Worm (Caenorhabditis elegans) whole organism, mixed stage, embryonic: ENCODE data around the gene B0432.11.

ENCODE experiments used
- M03D4.4 ChIP-seq: sonication (generic microtip); optimal IDR thresholded peaks from 2 replicates; lab custom pipeline; 2017; ENCODE audit warnings: mild to moderate bottlenecking, missing genetic modification characterization, missing compliant biosample characterization
- bed-3 ChIP-seq: fragments of 200-800 bp; sonication (Bioruptor generic); optimal IDR thresholded peaks from 3 replicates; lab custom pipeline; 2018; ENCODE audit warnings: mild to moderate bottlenecking, missing genetic modification characterization, moderate library complexity, missing compliant biosample characterization
- blmp-1 ChIP-seq: fragments of 150-350 bp; optimal IDR thresholded peaks from 2 replicates; lab custom pipeline; 2014; ENCODE audit warnings: missing biosample characterization, missing genetic modification characterization
- ceh-39 ChIP-seq: fragments of 150-350 bp; optimal IDR thresholded peaks from 2 replicates; lab custom pipeline; 2014; ENCODE audit warnings: missing biosample characterization, missing genetic modification characterization
- ceh-43 ChIP-seq: fragments of 200-800 bp; sonication (Bioruptor generic); optimal IDR thresholded peaks from 2 replicates; lab custom pipeline; 2018; ENCODE audit warnings: mild to moderate bottlenecking, missing genetic modification characterization, moderate library complexity, missing compliant biosample characterization
- ceh-83 ChIP-seq: fragments of 200-800 bp; sonication (Bioruptor generic); optimal IDR thresholded peaks from 2 replicates; lab custom pipeline; 2018; ENCODE audit warnings: mild to moderate bottlenecking, missing genetic modification characterization, missing compliant biosample characterization
- ces-1 ChIP-seq: fragments of 150-350 bp; optimal IDR thresholded peaks from 2 replicates; lab custom pipeline; 2014; ENCODE audit warnings: missing biosample characterization, missing genetic modification reagents, missing genetic modification characterization
- cnd-1 ChIP-seq: fragments of 200-800 bp; sonication (Bioruptor generic); optimal IDR thresholded peaks from 2 replicates; lab custom pipeline; 2018; ENCODE audit warnings: mild to moderate bottlenecking, missing genetic modification characterization, missing compliant biosample characterization
- elt-3 ChIP-seq: fragments of 150-350 bp; optimal IDR thresholded peaks from 2 replicates; lab custom pipeline; 2014; ENCODE audit warnings: missing biosample characterization, missing genetic modification characterization
- flh-1 ChIP-seq: fragments of 200-800 bp; sonication (Bioruptor generic); optimal IDR thresholded peaks from 2 replicates; lab custom pipeline; 2018; ENCODE audit warnings: mild to moderate bottlenecking, missing genetic modification characterization, moderate library complexity, missing compliant biosample characterization
- ham-2 ChIP-seq: fragments of 200-800 bp; sonication (Bioruptor generic); optimal IDR thresholded peaks from 2 replicates; lab custom pipeline; 2018; ENCODE audit warnings: mild to moderate bottlenecking, missing genetic modification characterization, missing compliant biosample characterization
- hlh-1 ChIP-seq: fragments of 150-350 bp; optimal IDR thresholded peaks from 2 replicates; lab custom pipeline; 2014; ENCODE audit warnings: missing biosample characterization, missing genetic modification reagents, missing genetic modification characterization
- lin-13 ChIP-seq: fragments of 150-350 bp; optimal IDR thresholded peaks from 2 replicates; lab custom pipeline; 2014; ENCODE audit warnings: missing biosample characterization, missing genetic modification characterization
- lin-32 ChIP-seq: fragments of 200-800 bp; sonication (Bioruptor generic); optimal IDR thresholded peaks from 2 replicates; lab custom pipeline; 2018; ENCODE audit warnings: mild to moderate bottlenecking, missing genetic modification characterization, missing compliant biosample characterization
- lsy-2 ChIP-seq: fragments of 150-350 bp; optimal IDR thresholded peaks from 2 replicates; lab custom pipeline; 2014; ENCODE audit warnings: missing biosample characterization, missing genetic modification characterization
- mab-5 ChIP-seq: fragments of 150-350 bp; optimal IDR thresholded peaks from 2 replicates; lab custom pipeline; 2014; ENCODE audit warnings: missing biosample characterization, missing genetic modification characterization
- mep-1 ChIP-seq: fragments of 150-350 bp; optimal IDR thresholded peaks from 2 replicates; lab custom pipeline; 2017; ENCODE audit warnings: missing biosample characterization, missing genetic modification reagents, missing genetic modification characterization, inconsistent platforms
- mls-2 ChIP-seq: sonication (generic microtip); optimal IDR thresholded peaks from 2 replicates; lab custom pipeline; 2016; ENCODE audit warnings: mild to moderate bottlenecking, missing genetic modification characterization, moderate library complexity, missing compliant biosample characterization
- nhr-12 ChIP-seq: fragments of 150-350 bp; optimal IDR thresholded peaks from 2 replicates; lab custom pipeline; 2014; ENCODE audit warnings: missing biosample characterization, missing genetic modification characterization
- nhr-237 ChIP-seq: fragments of 150-350 bp; optimal IDR thresholded peaks from 2 replicates; lab custom pipeline; 2014; ENCODE audit warnings: missing biosample characterization, missing genetic modification characterization
- nhr-28 ChIP-seq: fragments of 150-350 bp; optimal IDR thresholded peaks from 2 replicates; lab custom pipeline; 2014; ENCODE audit warnings: missing biosample characterization, missing genetic modification characterization
- nhr-76 ChIP-seq: sonication (generic microtip); optimal IDR thresholded peaks from 2 replicates; lab custom pipeline; 2017; ENCODE audit warnings: missing biosample characterization, missing genetic modification characterization
- pha-4 ChIP-seq: fragments of 150-350 bp; optimal IDR thresholded peaks from 2 replicates; lab custom pipeline; 2018; ENCODE audit warnings: missing biosample characterization, missing genetic modification reagents, missing genetic modification characterization
- sptf-1 ChIP-seq: sonication (generic microtip); optimal IDR thresholded peaks from 2 replicates; lab custom pipeline; 2017; ENCODE audit warnings: mild to moderate bottlenecking, missing genetic modification characterization, moderate library complexity, missing compliant biosample characterization
- tbx-8 ChIP-seq: fragments of 200-800 bp; sonication (Bioruptor generic); optimal IDR thresholded peaks from 2 replicates; lab custom pipeline; 2018; ENCODE audit warnings: mild to moderate bottlenecking, missing genetic modification characterization, moderate library complexity, missing compliant biosample characterization
- unc-39 ChIP-seq: fragments of 150-350 bp; optimal IDR thresholded peaks from 2 replicates; lab custom pipeline; 2014; ENCODE audit warnings: missing biosample characterization, missing genetic modification characterization
- unc-62 ChIP-seq: fragments of 150-350 bp; optimal IDR thresholded peaks from 2 replicates; lab custom pipeline; 2014; ENCODE audit warnings: missing biosample characterization, missing genetic modification reagents, missing genetic modification characterization
- zip-8 ChIP-seq: fragments of 150-350 bp; optimal IDR thresholded peaks from 2 replicates; lab custom pipeline; 2014; ENCODE audit warnings: missing biosample characterization, missing genetic modification characterization
- ztf-11 ChIP-seq: fragments of 150-350 bp; optimal IDR thresholded peaks from 2 replicates; lab custom pipeline; 2014; ENCODE audit warnings: missing biosample characterization, missing genetic modification characterization

Gene B0432.11

ce11 chrII:334828-335227 is 40.3 kb upstream of the B0432.11 start:
- TF ChIP-seq cnd-1 (tag; lab: Kevin White, UChicago) (no peak), lsy-2 (no peak), pha-4 (tag; lab: Kevin White, UChicago) (no peak), nhr-12 (tag; lab: Kevin White, UChicago) (no peak), tbx-8 (GFP tag; lab: Kevin White, UChicago) (no peak), ztf-11 (no peak), nhr-76 (tag; lab: Kevin White, UChicago) (no peak), ceh-39 (tag; lab: Kevin White, UChicago) (no peak), elt-3 (tag; lab: Kevin White, UChicago) (no peak), ham-2 (GFP tag; lab: Kevin White, UChicago) (no peak), ceh-83 (GFP tag; lab: Kevin White, UChicago) (no peak), nhr-237 (no peak), blmp-1 (tag; lab: Kevin White, UChicago) (no peak), lin-13 (no peak), flh-1 (GFP tag; lab: Kevin White, UChicago) (no peak), mls-2 (tag; lab: Kevin White, UChicago) (no peak), bed-3 (GFP tag; lab: Kevin White, UChicago) (no peak), lin-32 (GFP tag; lab: Kevin White, UChicago) (no peak), mab-5 (no peak)
- TF ChIP-seq, all 35 proteins: peak for 0

ce11 chrII:333853-334449 is 39.4 kb upstream of the B0432.11 start:
- TF ChIP-seq blmp-1 (tag; lab: Kevin White, UChicago) (peak; percentile 90), zip-8 (tag; lab: Kevin White, UChicago) (no peak)

- TF ChIP-seq nhr-12 (tag; lab: Kevin White, UChicago) (no peak), pha-4 (tag; lab: Kevin White, UChicago) (no peak), mep-1 (tag; lab: Kevin White, UChicago) (no peak), ceh-43 (GFP tag; lab: Kevin White, UChicago) (no peak), unc-62 (no peak), ham-2 (GFP tag; lab: Kevin White, UChicago) (no peak)
Observed at ce11 chrII:332419-332818, 37.9 kb upstream of the B0432.11 start, which contains the start of gene cbn-1. TSS of gene cbn-1 (minus strand) at chrII:332519.

ce11 chrII:325639-326350 is 31.3 kb upstream of the B0432.11 start, which contains the start of gene sgcb-1:
TSS of gene sgcb-1 (plus strand) at chrII:326300.
- TF ChIP-seq sptf-1 (tag; lab: Kevin White, UChicago) (no peak), ceh-43 (GFP tag; lab: Kevin White, UChicago) (no peak), pha-4 (tag; lab: Kevin White, UChicago) (no peak), mab-5 (no peak), nhr-12 (tag; lab: Kevin White, UChicago) (no peak), M03D4.4 (no peak), blmp-1 (tag; lab: Kevin White, UChicago) (no peak), zip-8 (tag; lab: Kevin White, UChicago) (no peak), ham-2 (GFP tag; lab: Kevin White, UChicago) (no peak), ces-1 (GFP tag; lab: Kevin White, UChicago) (no peak), unc-39 (no peak), mep-1 (tag; lab: Kevin White, UChicago) (no peak), cnd-1 (tag; lab: Kevin White, UChicago) (no peak), bed-3 (GFP tag; lab: Kevin White, UChicago) (no peak)

ce11 chrII:323048-323776 is 28.7 kb upstream of the B0432.11 start, which contains the start of gene K01A2.10:
TSS of gene K01A2.10 (minus strand) at chrII:323098.
- peak; percentile 26 for TF ChIP-seq hlh-1 (tag; lab: Kevin White, UChicago)
- TF ChIP-seq mep-1 (tag; lab: Kevin White, UChicago), result peak; percentile 1
- peak; percentile 15 for TF ChIP-seq sptf-1 (tag; lab: Kevin White, UChicago)
- no peak for TF ChIP-seq nhr-28
